Worm (Caenorhabditis elegans): ENCODE measurements around the gene vps-15.

ce11 chrII:11865644-11866043 lies 50.0 kb downstream of the vps-15 start, which contains the start of gene K12D12.4:
- TF ChIP-seq dmd-4 (tag; optimal IDR thresholded peaks at IDR 0.05) (no peak), zag-1 (tag; optimal IDR thresholded peaks at IDR 0.05) (no peak), ztf-11 (tag; optimal IDR thresholded peaks at IDR 0.05) (no peak), nhr-237 (tag; optimal IDR thresholded peaks at IDR 0.05) (no peak), F13H6.1 (tag; optimal IDR thresholded peaks at IDR 0.05) (no peak)

Data from whole organism, L2 larva.